Worm (Caenorhabditis elegans) whole organism, late embryonic: ENCODE data around the gene sma-2.

ENCODE experiments used
- C08G9.2 ChIP-seq: sonication (generic microtip); optimal IDR thresholded peaks from 2 replicates; lab custom pipeline; 2016; ENCODE audit warnings: mild to moderate bottlenecking, missing genetic modification characterization, moderate library complexity, missing compliant biosample characterization
- F13H6.1 ChIP-seq: sonication (generic microtip); optimal IDR thresholded peaks from 2 replicates; lab custom pipeline; 2016; ENCODE audit warnings: missing genetic modification characterization, missing compliant biosample characterization
- ceh-24 ChIP-seq: sonication (generic microtip); optimal IDR thresholded peaks from 2 replicates; lab custom pipeline; 2016; ENCODE audit warnings: mild to moderate bottlenecking, missing genetic modification characterization, missing compliant biosample characterization
- ceh-9 ChIP-seq: sonication (generic microtip); optimal IDR thresholded peaks from 2 replicates; lab custom pipeline; 2016; ENCODE audit warnings: mild to moderate bottlenecking, missing genetic modification characterization, inconsistent platforms, missing compliant biosample characterization
- pha-2 ChIP-seq: sonication (generic microtip); optimal IDR thresholded peaks from 2 replicates; lab custom pipeline; 2017; ENCODE audit warnings: mild to moderate bottlenecking, missing genetic modification characterization, missing compliant biosample characterization
- sox-2 ChIP-seq: fragments of 200-800 bp; sonication (Bioruptor generic); IDR thresholded peaks from 2 replicates; pipeline ENCODE4 v1.3.6; 2022; ENCODE audit warnings: missing genetic modification reagents, missing genetic modification characterization, missing compliant biosample characterization
- syd-9 ChIP-seq: sonication (generic microtip); optimal IDR thresholded peaks from 2 replicates; lab custom pipeline; 2016; ENCODE audit warnings: mild to moderate bottlenecking, missing genetic modification characterization, moderate library complexity, missing compliant biosample characterization

ce11 chrIII:8791235-8791634 lies 41.8 kb downstream of the sma-2 start, which contains the start of the genes zfp-1 and F54F2.14:
- TF ChIP-seq syd-9 (no peak), sox-2 (GFP tag; lab: Robert Waterston, UW) (no peak), ceh-24 (tag; lab: Kevin White, UChicago) (no peak), pha-2 (tag; lab: Kevin White, UChicago) (no peak), ceh-9 (tag; lab: Kevin White, UChicago) (no peak), C08G9.2 (no peak), F13H6.1 (tag; lab: Kevin White, UChicago) (no peak)
